Fruit fly (Drosophila melanogaster) whole organism, larva: ENCODE measurements around the gene SIDL.
A peak's percentile ranks its signal among the peaks of the same experiment; 100 is the strongest.

Source experiments
- noc ChIP-seq: fragments of 200-800 bp; sonication (Bioruptor generic); optimal IDR thresholded peaks from 3 replicates; lab custom pipeline; 2019; ENCODE audit warnings: missing biosample characterization, mild to moderate bottlenecking, missing genetic modification characterization, moderate library complexity

SIDL gene

DNA sequence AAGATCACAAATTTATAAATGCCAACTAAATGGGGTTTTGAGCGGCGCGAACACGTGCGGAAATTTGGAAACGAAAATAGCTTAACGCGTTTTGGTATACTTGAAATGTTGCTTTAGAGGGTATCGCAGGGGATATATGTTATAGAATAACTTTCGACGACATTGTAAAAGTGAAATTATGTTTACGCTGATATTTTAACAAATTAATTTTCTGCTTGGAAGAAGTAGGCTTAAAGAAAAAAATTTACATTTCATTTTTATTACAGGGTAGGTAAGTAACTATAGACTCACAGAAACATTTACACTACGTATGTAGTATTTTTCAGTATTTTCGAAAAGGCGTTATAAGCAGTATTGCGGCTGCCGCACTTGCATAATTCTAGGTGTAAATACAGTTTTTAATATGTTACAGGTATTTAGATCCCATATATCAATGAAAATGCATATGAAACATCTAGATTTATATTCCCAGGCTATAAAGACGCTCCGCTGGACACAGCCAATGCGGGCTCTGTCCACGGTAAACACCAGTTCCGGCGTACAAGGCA is 10.7 kb upstream of the SIDL start, which contains the start of the genes Art3 and mRpS10:
Gene Art3 (minus strand): TSS at position 80 of the 548 bp plus-strand sequence.
Gene mRpS10 (plus strand): TSS at position 337 of the 548 bp plus-strand sequence.
- TF ChIP-seq noc (tag; lab: Kevin White, UChicago), result peak; percentile 100

DNA sequence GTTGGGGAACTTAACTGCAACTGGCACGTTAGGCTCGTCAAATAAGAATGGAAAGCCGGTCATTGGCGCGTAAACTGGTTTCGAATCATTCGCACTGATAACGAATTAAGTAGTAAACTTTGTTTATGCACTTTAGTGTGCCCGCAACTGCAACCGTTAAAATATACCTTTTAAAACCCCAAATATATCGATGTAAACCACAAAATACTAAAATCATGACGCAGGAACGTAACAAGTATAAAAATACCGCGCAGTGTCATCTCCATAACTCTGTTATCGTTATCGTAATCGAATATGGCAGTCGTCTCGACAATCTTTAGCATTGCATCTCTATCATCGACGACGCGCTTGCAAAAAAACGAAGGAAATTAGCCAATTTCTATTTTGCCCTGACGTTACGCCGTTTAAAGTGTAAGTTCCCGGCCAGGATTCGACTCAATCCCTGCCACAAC is 6.6 kb upstream of the SIDL start, which contains the start of the genes CG31344 and Caf1-55:
Gene CG31344 (minus strand): TSS at position 51 of the 452 bp plus-strand sequence.
Gene Caf1-55 (plus strand): TSS at position 298 of the 452 bp plus-strand sequence.
- no peak for TF ChIP-seq noc (tag; lab: Kevin White, UChicago)

DNA sequence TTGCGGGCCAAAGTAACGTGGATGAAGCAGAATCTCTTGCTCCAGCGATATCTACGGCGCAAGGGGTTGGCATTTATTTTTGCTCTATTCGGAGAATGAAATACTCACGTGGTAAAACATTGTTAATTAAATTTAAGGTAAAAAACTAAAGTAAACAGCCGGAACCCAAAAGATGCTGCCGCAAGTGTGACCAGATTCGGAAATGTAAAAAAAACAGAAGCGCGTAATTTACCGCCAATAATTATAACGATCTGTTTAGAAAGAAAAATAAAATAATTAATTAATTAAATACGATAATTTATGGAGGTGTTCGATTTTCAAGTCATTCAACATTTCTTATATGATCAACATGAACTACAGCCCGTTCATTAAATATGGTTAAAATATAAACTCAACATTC is 4.3 kb upstream of the SIDL start, which contains the start of gene Polr2G:
Gene Polr2G (minus strand): TSS at position 208 of the 400 bp plus-strand sequence.
- no peak for TF ChIP-seq noc (tag; lab: Kevin White, UChicago)

DNA sequence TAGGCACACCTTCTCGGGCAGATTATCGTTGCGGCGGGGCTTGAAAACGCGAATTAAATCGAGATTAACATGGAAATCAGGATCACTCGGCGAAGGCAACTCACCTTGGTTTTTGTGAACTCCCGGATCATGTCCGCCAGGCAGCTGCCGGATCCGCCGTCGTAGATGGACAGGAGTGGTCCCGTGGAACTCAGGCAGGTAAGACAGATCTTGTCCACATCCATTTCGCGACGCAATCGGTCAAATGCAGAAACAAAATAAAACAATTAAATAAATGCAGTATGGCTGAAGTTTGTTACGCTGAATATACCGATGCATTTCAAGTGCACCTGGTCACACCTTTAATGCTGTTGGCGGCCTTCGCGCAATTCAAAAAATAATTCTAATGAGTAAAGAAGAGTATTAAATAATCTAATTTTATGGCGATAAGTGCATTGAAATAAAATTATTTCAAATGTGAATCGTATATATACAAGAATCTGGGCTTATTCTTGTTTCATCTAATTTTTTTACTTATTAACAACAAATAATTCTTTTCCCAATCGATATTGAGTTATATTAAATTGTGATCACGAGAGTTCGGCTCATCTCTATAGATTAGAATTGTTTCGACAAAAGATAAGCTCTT is 5.2 kb downstream of the SIDL start, which contains the start of the genes CG6654 and CG4210:
Gene CG6654 (minus strand): TSS at position 297 of the 628 bp plus-strand sequence.
Gene CG4210 (plus strand): TSS at position 613 of the 628 bp plus-strand sequence.
- peak; percentile 57 for TF ChIP-seq noc (tag; lab: Kevin White, UChicago)

DNA sequence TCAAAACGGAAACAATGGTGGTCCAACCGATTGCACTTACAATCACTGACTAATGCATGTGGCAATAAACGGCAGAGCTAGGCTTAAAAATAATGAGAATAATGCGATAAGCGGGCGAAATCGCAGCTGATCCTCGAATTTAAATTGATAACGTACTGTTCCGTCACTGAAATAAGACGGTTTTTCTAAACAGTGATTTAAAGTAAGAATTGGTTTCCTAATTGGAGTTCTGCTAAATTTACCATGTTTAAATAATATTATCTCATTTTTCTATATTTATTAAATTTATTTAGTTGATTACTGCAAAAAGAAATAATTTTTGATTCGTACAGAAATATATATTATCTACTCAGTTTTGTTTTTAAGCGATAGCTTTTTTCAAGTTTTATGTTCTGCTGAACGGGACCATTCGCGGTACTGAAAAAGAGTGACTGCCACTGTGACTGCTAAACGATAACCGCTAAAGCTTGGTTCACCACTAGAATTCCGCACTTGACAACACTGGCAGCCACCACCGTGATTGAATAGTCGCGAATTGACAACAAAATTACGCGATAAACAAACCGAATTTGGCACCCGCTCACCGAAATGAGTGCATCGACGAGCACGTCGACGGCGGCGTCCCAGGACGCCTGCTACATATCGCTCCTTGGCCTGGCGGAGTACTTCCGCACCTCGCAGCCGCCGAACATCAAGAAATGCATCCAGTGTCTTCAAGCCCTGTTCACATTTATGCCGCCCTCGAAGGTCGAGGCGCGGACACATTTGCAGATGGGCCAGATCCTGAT is 9.8 kb downstream of the SIDL start, which contains the start of the genes Spn88Eb and Mau2:
Gene Spn88Eb (minus strand): TSS at position 51 of the 788 bp plus-strand sequence.
Gene Mau2 (plus strand): TSS at position 493 of the 788 bp plus-strand sequence.
- TF ChIP-seq noc (tag; lab: Kevin White, UChicago), result peak; percentile 36

DNA sequence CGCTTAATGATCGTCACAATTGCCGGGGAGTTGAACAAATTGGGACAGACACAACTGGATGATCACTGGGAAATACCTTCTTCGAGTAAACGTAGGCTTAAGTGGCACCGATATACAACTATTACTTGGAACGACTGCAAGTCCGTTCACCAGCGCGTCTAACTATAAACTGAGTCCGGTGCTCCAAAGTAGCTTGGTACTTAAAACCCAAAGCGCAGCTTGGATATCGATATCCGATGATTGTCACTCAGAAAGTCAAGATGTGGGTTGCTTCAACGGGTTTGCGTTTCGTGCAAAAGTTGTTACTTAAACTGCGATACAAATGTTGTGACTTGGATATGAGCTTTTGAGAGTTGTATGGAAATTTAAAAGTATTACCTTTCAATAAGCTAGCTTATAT is 12.4 kb downstream of the SIDL start, which contains the start of gene Spn88Ea:
Gene Spn88Ea (minus strand): TSS at position 175 of the 400 bp plus-strand sequence.
- TF ChIP-seq noc (tag; lab: Kevin White, UChicago), result no peak

- no peak for TF ChIP-seq noc (tag; lab: Kevin White, UChicago)
Observed at dm6 chr3R:15205223-15205622, 13.5 kb downstream of the SIDL start.

DNA sequence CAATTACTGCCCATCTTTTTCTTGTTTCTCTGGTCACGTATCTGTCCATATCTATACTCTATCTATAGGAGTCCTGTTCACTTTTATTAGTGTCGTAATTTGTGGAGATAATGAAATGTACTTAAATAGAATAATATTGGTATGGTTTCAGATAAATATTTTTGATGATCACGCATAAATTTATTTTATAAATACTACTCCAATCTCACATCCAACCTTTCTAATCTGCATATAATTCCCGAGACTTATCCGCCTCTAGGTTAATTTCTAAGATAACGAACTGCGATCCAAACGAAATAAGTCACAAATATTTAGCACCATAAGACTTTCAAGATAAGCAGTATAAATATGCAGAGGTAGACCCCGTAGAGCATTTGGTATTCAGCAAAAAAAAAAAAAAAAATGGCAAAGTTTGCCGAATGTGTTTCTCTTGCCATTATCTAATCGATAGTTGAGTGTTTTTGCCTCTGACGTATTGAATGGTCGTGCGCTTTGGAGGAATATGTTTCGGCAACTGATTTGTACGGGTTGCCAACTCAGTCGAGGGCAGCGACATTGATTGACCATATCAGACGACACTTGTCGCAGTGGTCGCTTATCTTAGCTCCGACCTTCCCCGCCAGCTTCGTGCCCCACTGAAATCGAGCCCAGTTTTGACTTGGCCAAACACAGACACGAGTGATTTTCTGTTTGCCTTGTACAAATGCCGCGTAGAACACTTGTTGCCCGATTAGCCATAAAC is 20.5 kb downstream of the SIDL start:
- peak; percentile 82 for TF ChIP-seq noc (tag; lab: Kevin White, UChicago)

DNA sequence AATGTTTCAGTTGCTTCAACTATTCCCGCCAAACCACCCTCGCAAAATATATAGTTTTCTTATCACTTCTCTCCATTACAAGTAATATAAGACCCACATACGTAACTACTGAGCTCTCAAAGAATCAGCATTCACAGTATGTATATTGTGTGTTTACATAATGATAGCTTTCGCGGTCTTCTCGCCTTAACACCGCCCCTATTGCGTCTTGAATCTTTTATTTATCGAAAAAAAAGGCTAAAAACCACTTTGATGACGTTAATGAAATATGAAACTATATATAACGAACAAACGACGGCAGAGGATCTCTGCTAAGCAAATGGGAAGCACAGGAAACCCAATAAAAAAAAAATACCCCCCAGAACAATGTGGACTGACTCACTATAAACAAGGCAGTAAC is 21.3 kb downstream of the SIDL start:
- TF ChIP-seq noc (tag; lab: Kevin White, UChicago), result no peak

DNA sequence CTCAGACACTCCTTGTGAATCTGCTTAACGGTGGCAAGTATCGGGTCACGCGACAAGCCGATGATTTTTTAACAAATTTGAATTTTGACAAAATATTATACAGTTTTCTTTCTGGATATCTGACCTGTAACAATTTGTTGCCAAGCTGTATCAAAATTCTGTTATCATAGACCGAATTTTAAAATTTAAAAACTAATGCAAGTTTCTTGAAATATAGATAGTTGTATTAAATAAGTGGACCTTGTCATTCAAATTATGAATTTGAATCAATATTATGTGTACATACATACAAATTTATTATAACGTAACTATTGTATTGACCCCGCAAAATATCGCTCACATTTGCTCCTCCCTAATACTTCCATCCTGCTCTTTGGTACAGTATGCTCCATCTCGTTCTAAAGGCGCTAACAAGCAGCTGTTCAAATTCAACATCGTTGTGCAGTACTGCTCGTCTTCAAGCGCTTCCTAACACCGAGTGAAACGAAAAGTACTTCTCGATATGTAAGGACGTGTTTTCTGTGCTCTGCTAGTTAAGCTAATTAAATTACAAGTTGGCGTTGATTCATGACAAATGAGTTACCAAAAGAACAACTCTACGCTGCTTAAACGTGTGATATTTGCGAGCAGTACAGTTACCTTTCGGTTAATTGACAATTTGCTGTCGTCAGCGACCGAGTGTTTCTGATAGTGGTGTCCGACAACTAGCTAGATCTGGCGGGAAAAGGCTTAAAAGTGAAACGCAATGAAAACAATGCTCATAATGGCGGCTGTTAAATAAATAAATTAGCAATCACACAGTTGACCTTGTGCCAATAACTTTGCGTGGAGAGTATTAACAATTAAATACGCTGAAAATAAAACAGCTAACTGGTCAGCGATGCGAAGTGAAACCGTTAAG is 22.3 kb downstream of the SIDL start, which contains the start of the genes Kpc1 and CG42542:
Gene Kpc1 (minus strand): TSS at position 77 of the 901 bp plus-strand sequence.
Gene CG42542 (plus strand): TSS at position 465 of the 901 bp plus-strand sequence.
- TF ChIP-seq noc (tag; lab: Kevin White, UChicago), result peak; percentile 32

- no peak for TF ChIP-seq noc (tag; lab: Kevin White, UChicago)
Observed at dm6 chr3R:15181467-15181866, 37.2 kb downstream of the SIDL start, which contains the start of gene Mf. Mf (minus strand) TSS chr3R:15181510.

- TF ChIP-seq noc (tag; lab: Kevin White, UChicago), result no peak
Observed at dm6 chr3R:15177230-15177629, 41.4 kb downstream of the SIDL start.
